Fruit fly (Drosophila melanogaster): ENCODE results near the gene CG1090.

Gene CG1090

DNA sequence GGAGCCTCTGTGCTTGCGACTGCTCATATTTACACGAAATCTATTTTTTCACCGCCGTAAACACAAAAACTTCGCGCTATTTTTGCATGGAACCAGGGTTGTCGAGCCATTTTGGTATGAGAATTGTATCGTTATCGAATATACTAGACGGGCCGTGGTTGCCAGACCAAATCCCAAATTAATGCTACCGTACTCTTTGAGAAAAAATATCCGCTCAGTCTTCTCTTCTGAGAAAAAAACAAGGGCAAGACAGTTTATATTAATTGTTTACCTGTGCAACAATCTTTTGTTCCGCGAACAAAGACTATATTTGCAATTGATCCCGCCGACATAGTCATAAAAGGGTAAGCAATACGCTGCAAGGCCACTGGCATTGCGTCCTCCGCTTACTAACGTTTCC is 22.1 kb upstream of the CG1090 start, which contains the start of the genes Skp2 and CG1103 (continued):
- TF ChIP-seq nau (GFP tag; optimal IDR thresholded peaks at IDR 0.05) (no peak), CG18262 (tag; optimal IDR thresholded peaks at IDR 0.05) (no peak), Hr51 (GFP tag; optimal IDR thresholded peaks at IDR 0.05) (no peak), Mes4 (GFP tag; optimal IDR thresholded peaks at IDR 0.05) (no peak), Hand (GFP tag; optimal IDR thresholded peaks at IDR 0.05) (no peak), Xrp1 (GFP tag; IDR thresholded peaks at IDR 0.05) (no peak), Nf-YC (tag; optimal IDR thresholded peaks at IDR 0.05) (peak; percentile 36), usp (GFP tag; optimal IDR thresholded peaks at IDR 0.05) (no peak), CTCF (GFP tag; optimal IDR thresholded peaks at IDR 0.05) (peak; percentile 24), crp (GFP tag; optimal IDR thresholded peaks at IDR 0.05) (no peak), ssp (GFP tag; IDR thresholded peaks at IDR 0.05) (no peak), peb (GFP tag; IDR thresholded peaks at IDR 0.05) (no peak), CG34376 (GFP tag; optimal IDR thresholded peaks at IDR 0.05) (peak; percentile 1), onecut (GFP tag; IDR thresholded peaks at IDR 0.05) (no peak), D (optimal IDR thresholded peaks at IDR 0.05) (peak; percentile 65), D (GFP tag; optimal IDR thresholded peaks at IDR 0.05) (no peak), tup (GFP tag; optimal IDR thresholded peaks at IDR 0.05) (no peak), chn (GFP tag; optimal IDR thresholded peaks at IDR 0.05) (no peak), bigmax (GFP tag; optimal IDR thresholded peaks at IDR 0.05) (no peak), Hmx (GFP tag; optimal IDR thresholded peaks at IDR 0.05) (no peak), Bdp1 (GFP tag; optimal IDR thresholded peaks at IDR 0.05) (no peak), repo (GFP tag; optimal IDR thresholded peaks at IDR 0.05) (no peak), CG13775 (GFP tag; optimal IDR thresholded peaks at IDR 0.05) (no peak), vfl (GFP tag; optimal IDR thresholded peaks at IDR 0.05) (no peak), CG12219 (GFP tag; optimal IDR thresholded peaks at IDR 0.05) (no peak), trh (GFP tag; optimal IDR thresholded peaks at IDR 0.05) (no peak), Oaz (GFP tag; IDR thresholded peaks at IDR 0.05) (no peak), CG8924 (tag; optimal IDR thresholded peaks at IDR 0.05) (peak; percentile 28), Ptx1 (GFP tag; IDR thresholded peaks at IDR 0.05) (no peak), salm (tag; optimal IDR thresholded peaks at IDR 0.05) (no peak), fd64A (GFP tag; optimal IDR thresholded peaks at IDR 0.05) (no peak), CG13287 (GFP tag; IDR thresholded peaks at IDR 0.05; ENCODE audit: partially characterized antibody) (peak; percentile 68), CG31388 (GFP tag; optimal IDR thresholded peaks at IDR 0.05) (no peak), grn (GFP tag; optimal IDR thresholded peaks at IDR 0.05) (no peak), tna (GFP tag; IDR thresholded peaks at IDR 0.05; ENCODE audit: partially characterized antibody) (no peak), Dek (tag; optimal IDR thresholded peaks at IDR 0.05) (no peak), toy (GFP tag; IDR thresholded peaks at IDR 0.05) (no peak), hkb (optimal IDR thresholded peaks at IDR 0.05) (peak; percentile 49), hkb (GFP tag; IDR thresholded peaks at IDR 0.05) (no peak; the same call in 1 of the 2 replicates), fd102C (GFP tag; optimal IDR thresholded peaks at IDR 0.05) (no peak), H15 (GFP tag; IDR thresholded peaks at IDR 0.05) (no peak), caup (GFP tag; optimal IDR thresholded peaks at IDR 0.05; ENCODE audit: severe bottlenecking) (no peak), CG10565 (GFP tag; optimal IDR thresholded peaks at IDR 0.05) (no peak), CG5953 (GFP tag; IDR thresholded peaks at IDR 0.05) (no peak), Dfd (GFP tag; optimal IDR thresholded peaks at IDR 0.05) (no peak), lab (GFP tag; optimal IDR thresholded peaks at IDR 0.05) (no peak), CG30020 (tag; optimal IDR thresholded peaks at IDR 0.05) (peak; percentile 71), sens (GFP tag) (peak; percentile 76), Taf1 (GFP tag; IDR thresholded peaks at IDR 0.05) (no peak), maf-S (GFP tag; optimal IDR thresholded peaks at IDR 0.05) (no peak), Eip74EF (GFP tag; optimal IDR thresholded peaks at IDR 0.05) (no peak), Deaf1 (tag; optimal IDR thresholded peaks at IDR 0.05) (no peak), NC2α (GFP tag; optimal IDR thresholded peaks at IDR 0.05) (no peak)

All from whole organism, embryonic.